Fruit fly (Drosophila melanogaster) whole organism, embryonic: ENCODE results near the gene prd1.

Source experiments
- CG10267 ChIP-seq: fragments of 200-800 bp; sonication (Bioruptor generic); optimal IDR thresholded peaks from 2 replicates; lab custom pipeline; 2018; ENCODE audit warnings: missing biosample characterization, mild to moderate bottlenecking, missing genetic modification characterization, moderate library complexity
- CG10565 ChIP-seq: fragments of 200-800 bp; sonication (Bioruptor generic); optimal IDR thresholded peaks from 3 replicates; lab custom pipeline; 2016; ENCODE audit warnings: missing biosample characterization, mild to moderate bottlenecking, missing genetic modification characterization
- CG12155 ChIP-seq: fragments of 200-800 bp; sonication (Bioruptor generic); optimal IDR thresholded peaks from 3 replicates; lab custom pipeline; 2016; ENCODE audit warnings: missing biosample characterization, missing genetic modification characterization
- CG13123 ChIP-seq: fragments of 200-800 bp; sonication (Bioruptor generic); optimal IDR thresholded peaks from 2 replicates; lab custom pipeline; 2016; ENCODE audit warnings: missing biosample characterization, missing genetic modification characterization
- CG14667 ChIP-seq: fragments of 200-800 bp; sonication (Bioruptor generic); IDR thresholded peaks from 2 replicates; pipeline ENCODE4 v1.3.6; 2022; ENCODE audit warnings: missing biosample characterization, missing genetic modification characterization
- CG15011 ChIP-seq: fragments of 200-800 bp; sonication (Bioruptor generic); optimal IDR thresholded peaks from 3 replicates; lab custom pipeline; 2018; ENCODE audit warnings: missing biosample characterization, mild to moderate bottlenecking, missing genetic modification characterization
- CG15696 ChIP-seq: fragments of 200-800 bp; sonication (Bioruptor generic); optimal IDR thresholded peaks from 2 replicates; lab custom pipeline; 2019; ENCODE audit warnings: missing biosample characterization, mild to moderate bottlenecking, missing genetic modification characterization, moderate library complexity
- CG16779 ChIP-seq: fragments of 200-800 bp; sonication (Bioruptor generic); IDR thresholded peaks from 2 replicates; pipeline ENCODE4 v1.3.6; 2022; ENCODE audit warnings: missing biosample characterization, missing genetic modification characterization
- CG1832 ChIP-seq: fragments of 200-800 bp; sonication (Bioruptor generic); optimal IDR thresholded peaks from 2 replicates; lab custom pipeline; 2017; ENCODE audit warnings: missing biosample characterization, mild to moderate bottlenecking, missing genetic modification characterization, inconsistent platforms
- CG18476 ChIP-seq: fragments of 200-800 bp; sonication (Bioruptor generic); optimal IDR thresholded peaks from 2 replicates; lab custom pipeline; 2016; ENCODE audit warnings: missing biosample characterization, mild to moderate bottlenecking, missing genetic modification characterization
- CG32767 ChIP-seq: fragments of 200-800 bp; sonication (Bioruptor generic); IDR thresholded peaks from 2 replicates; pipeline ENCODE4 v1.3.6; 2022; ENCODE audit warnings: missing biosample characterization, missing genetic modification characterization
- CG7745 ChIP-seq: fragments of 200-800 bp; sonication (Bioruptor generic); optimal IDR thresholded peaks from 2 replicates; lab custom pipeline; 2018; ENCODE audit warnings: missing biosample characterization, mild to moderate bottlenecking, missing genetic modification characterization, moderate library complexity
- CG8924 ChIP-seq: fragments of 200-800 bp; optimal IDR thresholded peaks from 3 replicates; lab custom pipeline; 2019; ENCODE audit warnings: missing biosample characterization, mild to moderate bottlenecking, missing genetic modification characterization, moderate library complexity
- CHES-1-like ChIP-seq: fragments of 200-800 bp; sonication (Bioruptor generic); optimal IDR thresholded peaks from 2 replicates; lab custom pipeline; 2016; ENCODE audit warnings: missing biosample characterization, missing genetic modification characterization
- HLHmδ ChIP-seq: fragments of 200-800 bp; sonication (Bioruptor generic); optimal IDR thresholded peaks from 2 replicates; lab custom pipeline; 2018; ENCODE audit warnings: missing biosample characterization, mild to moderate bottlenecking, missing genetic modification characterization, moderate library complexity
- Med ChIP-seq: fragments of 200-800 bp; sonication (Bioruptor generic); peaks from one replicate; lab custom pipeline; 2016; ENCODE audit warnings: missing biosample characterization, missing genetic modification characterization, mild to moderate bottlenecking, inconsistent platforms, moderate library complexity
- NfI ChIP-seq: fragments of 200-800 bp; sonication (Bioruptor generic); optimal IDR thresholded peaks from 3 replicates; lab custom pipeline; 2018; ENCODE audit warnings: missing biosample characterization, mild to moderate bottlenecking, missing genetic modification characterization, moderate library complexity
- Optix ChIP-seq: fragments of 200-800 bp; sonication (Bioruptor generic); IDR thresholded peaks from 3 replicates; pipeline ENCODE4 v1.3.6; 2022; ENCODE audit warnings: missing biosample characterization, missing genetic modification characterization
- Pdp1 ChIP-seq, 2 experiments: fragments of 200-800 bp; sonication (Bioruptor generic); optimal IDR thresholded peaks; 3 replicates each; lab custom pipeline; 2016; ENCODE audit warnings: missing biosample characterization in 2 of 2, missing genetic modification characterization in 2 of 2, mild to moderate bottlenecking in 1 of 2, moderate library complexity in 1 of 2
- Ptx1 ChIP-seq: fragments of 200-800 bp; sonication (Bioruptor generic); IDR thresholded peaks from 2 replicates; pipeline ENCODE4 v1.3.6; 2022; ENCODE audit warnings: missing biosample characterization, missing genetic modification characterization
- Taf1 ChIP-seq: fragments of 200-800 bp; sonication (Bioruptor generic); IDR thresholded peaks from 2 replicates; pipeline ENCODE4 v1.3.6; 2022; ENCODE audit warnings: missing biosample characterization, missing genetic modification characterization
- ab ChIP-seq: fragments of 200-800 bp; sonication (Bioruptor generic); optimal IDR thresholded peaks from 2 replicates; lab custom pipeline; 2016; ENCODE audit warnings: missing biosample characterization, missing genetic modification characterization
- aop ChIP-seq: fragments of 200-800 bp; sonication (Bioruptor generic); IDR thresholded peaks from 2 replicates; pipeline ENCODE4 v1.3.6; 2022; ENCODE audit warnings: missing biosample characterization, missing genetic modification characterization
- ash1 ChIP-seq: fragments of 200-800 bp; sonication (Bioruptor generic); optimal IDR thresholded peaks from 2 replicates; lab custom pipeline; 2018; ENCODE audit warnings: missing biosample characterization, mild to moderate bottlenecking, missing genetic modification characterization
- cwo ChIP-seq: fragments of 200-800 bp; sonication (Bioruptor generic); optimal IDR thresholded peaks from 3 replicates; lab custom pipeline; 2017; ENCODE audit warnings: missing biosample characterization, missing genetic modification characterization, mild to moderate bottlenecking, moderate library complexity, missing genetic modification reagents
- dan ChIP-seq: fragments of 200-800 bp; sonication (Bioruptor generic); IDR thresholded peaks from 2 replicates; pipeline ENCODE4 v1.3.6; 2022; ENCODE audit warnings: missing biosample characterization, missing genetic modification characterization
- emc ChIP-seq: fragments of 200-800 bp; sonication (Bioruptor generic); optimal IDR thresholded peaks from 2 replicates; lab custom pipeline; 2016; ENCODE audit warnings: missing biosample characterization, missing genetic modification characterization
- gsb ChIP-seq: fragments of 200-800 bp; sonication (Bioruptor generic); IDR thresholded peaks from 2 replicates; pipeline ENCODE4 v1.3.6; 2022; ENCODE audit warnings: missing biosample characterization, missing genetic modification characterization
- jigr1 ChIP-seq: fragments of 200-800 bp; sonication (Bioruptor generic); IDR thresholded peaks from 3 replicates; pipeline ENCODE4 v1.3.6; 2022; ENCODE audit warnings: missing biosample characterization, missing genetic modification characterization
- kah ChIP-seq: fragments of 200-800 bp; sonication (Bioruptor generic); optimal IDR thresholded peaks from 2 replicates; lab custom pipeline; 2018; ENCODE audit warnings: missing biosample characterization, mild to moderate bottlenecking, missing genetic modification characterization
- luna ChIP-seq: fragments of 200-800 bp; sonication (Bioruptor generic); optimal IDR thresholded peaks from 2 replicates; lab custom pipeline; 2016; ENCODE audit warnings: missing biosample characterization, missing genetic modification characterization
- pho ChIP-seq: fragments of 200-800 bp; sonication (Bioruptor generic); optimal IDR thresholded peaks from 2 replicates; lab custom pipeline; 2016; ENCODE audit warnings: missing biosample characterization, missing genetic modification characterization
- pros ChIP-seq: fragments of 200-800 bp; sonication (Bioruptor generic); optimal IDR thresholded peaks from 3 replicates; lab custom pipeline; 2019; ENCODE audit warnings: missing biosample characterization, mild to moderate bottlenecking, missing genetic modification characterization, moderate library complexity
- sens ChIP-seq: fragments of 200-800 bp; sonication (Bioruptor generic); peaks from one replicate; lab custom pipeline; 2016; ENCODE audit warnings: missing biosample characterization, missing genetic modification characterization
- sna ChIP-seq: fragments of 200-800 bp; sonication (Bioruptor generic); IDR thresholded peaks from 2 replicates; pipeline ENCODE4 v1.3.6; 2022; ENCODE audit warnings: missing biosample characterization, missing genetic modification characterization; ENCODE audit not compliant: partially characterized antibody
- sr ChIP-seq: fragments of 200-800 bp; sonication (Bioruptor generic); IDR thresholded peaks from 3 replicates; pipeline ENCODE4 v1.3.6; 2022; ENCODE audit warnings: missing biosample characterization, missing genetic modification characterization
- tgo ChIP-seq: fragments of 200-800 bp; sonication (Bioruptor generic); IDR thresholded peaks from 3 replicates; pipeline ENCODE4 v1.3.6; 2022; ENCODE audit warnings: missing biosample characterization, missing genetic modification characterization
- tio ChIP-seq: fragments of 200-800 bp; sonication (Bioruptor generic); optimal IDR thresholded peaks from 2 replicates; lab custom pipeline; 2017; ENCODE audit warnings: missing biosample characterization, missing genetic modification characterization, inconsistent platforms
- tll ChIP-seq, 2 experiments: fragments of 200-800 bp in 1 of 2; fragments of >200 bp in 1 of 2; sonication (Bioruptor generic) in 1 of 2; optimal IDR thresholded peaks; 2 replicates each; lab custom pipeline; 2017 to 2019; ENCODE audit warnings: missing biosample characterization in 2 of 2, missing genetic modification characterization in 2 of 2, mild to moderate bottlenecking in 1 of 2, moderate library complexity in 1 of 2
- toy ChIP-seq: fragments of 200-800 bp; sonication (Bioruptor generic); IDR thresholded peaks from 2 replicates; pipeline ENCODE4 v1.3.6; 2022; ENCODE audit warnings: missing biosample characterization, missing genetic modification characterization
- trem ChIP-seq: fragments of 200-800 bp; optimal IDR thresholded peaks from 3 replicates; lab custom pipeline; 2019; ENCODE audit warnings: missing biosample characterization, mild to moderate bottlenecking, missing genetic modification characterization, moderate library complexity
- zf30C ChIP-seq: fragments of 200-800 bp; sonication (Bioruptor generic); optimal IDR thresholded peaks from 3 replicates; lab custom pipeline; 2018; ENCODE audit warnings: missing biosample characterization, mild to moderate bottlenecking, missing genetic modification characterization

Gene prd1

dm6 chr3R:11757197-11757856 is 29.5 kb downstream of the prd1 start:
- TF ChIP-seq CG14667 (GFP tag; lab: Robert Waterston, UW) (no peak), Med (peak; percentile 9), tgo (GFP tag; lab: Robert Waterston, UW) (no peak), Pdp1 (GFP tag; optimal IDR thresholded peaks at IDR 0.05; lab: Kevin White, UChicago) (peak in 1 of 2 experiments; percentile 66), cwo (GFP tag; lab: Kevin White, UChicago) (peak; percentile 1), CG1832 (GFP tag; lab: Kevin White, UChicago) (no peak), CG8924 (tag; lab: Kevin White, UChicago) (no peak), trem (tag; lab: Kevin White, UChicago) (no peak), CHES-1-like (GFP tag; lab: Kevin White, UChicago) (no peak), Optix (GFP tag; lab: Robert Waterston, UW) (no peak), sr (GFP tag; lab: Robert Waterston, UW) (peak; percentile 74; the same call in 2 of the 3 replicates)

dm6 chr3R:11756762-11757161 is 30.1 kb downstream of the prd1 start:
- no peak for TF ChIP-seq CG10565
- no peak for TF ChIP-seq CG18476 (GFP tag; lab: Kevin White, UChicago)
- no peak for TF ChIP-seq CG15011
- TF ChIP-seq toy (GFP tag; lab: Robert Waterston, UW) = no peak
- no peak for TF ChIP-seq gsb (GFP tag; lab: Robert Waterston, UW)
- peak; percentile 56 for TF ChIP-seq Med
- 0 out of 2 replicates have a peak, but pooled peaks have one; percentile 11 for TF ChIP-seq CG16779 (GFP tag; lab: Robert Waterston, UW)
- no peak for TF ChIP-seq CG13123 (GFP tag; lab: Kevin White, UChicago)

dm6 chr3R:11751756-11752155 is 35.1 kb downstream of the prd1 start:
- TF ChIP-seq Med = peak; percentile 13
- peak; percentile 6 for TF ChIP-seq zf30C
- no peak for TF ChIP-seq ab (GFP tag; lab: Kevin White, UChicago)
- TF ChIP-seq sens (GFP tag; lab: Kevin White, UChicago) = peak; percentile 70
- TF ChIP-seq, all 482 proteins: peak for 3

- TF ChIP-seq Med = peak; percentile 21
- TF ChIP-seq Taf1 (GFP tag; lab: Robert Waterston, UW) = no peak
- TF ChIP-seq pros (GFP tag; lab: Kevin White, UChicago) = no peak
Observed at dm6 chr3R:11750294-11750432, 36.7 kb downstream of the prd1 start, which contains the start of gene CG43062. CG43062 (plus strand) TSS chr3R:11750333.

- TF ChIP-seq luna (GFP tag; lab: Kevin White, UChicago) = no peak
- TF ChIP-seq CG7745 = no peak
- TF ChIP-seq dan (GFP tag; lab: Robert Waterston, UW) = no peak
- TF ChIP-seq emc (GFP tag; lab: Kevin White, UChicago) = no peak
- no peak for TF ChIP-seq Ptx1 (GFP tag; lab: Robert Waterston, UW)
- TF ChIP-seq HLHmδ (GFP tag; lab: Kevin White, UChicago) = no peak
- no peak for TF ChIP-seq kah
- no peak for TF ChIP-seq ash1 (GFP tag; lab: Kevin White, UChicago)
- TF ChIP-seq sna = peak; percentile 71
- no peak for TF ChIP-seq NfI (GFP tag; lab: Kevin White, UChicago)
- TF ChIP-seq CG15696 (tag; lab: Kevin White, UChicago) = no peak
- TF ChIP-seq aop = no peak
- TF ChIP-seq tio (GFP tag; lab: Kevin White, UChicago) = no peak
- no peak for TF ChIP-seq tll (GFP tag; optimal IDR thresholded peaks at IDR 0.05; lab: Kevin White, UChicago)
- TF ChIP-seq pho = no peak
- no peak for TF ChIP-seq jigr1 (GFP tag; lab: Robert Waterston, UW)
- no peak for TF ChIP-seq CG12155 (GFP tag; lab: Kevin White, UChicago)
- TF ChIP-seq CG10267 (tag; lab: Kevin White, UChicago) = no peak
- TF ChIP-seq CG32767 (GFP tag; lab: Robert Waterston, UW) = no peak
Observed at dm6 chr3R:11749297-11750293, 37.2 kb downstream of the prd1 start, which contains the start of gene CG6923. CG6923 (minus strand) TSS chr3R:11750029.
